Fruit fly (Drosophila melanogaster) whole organism, embryonic: ENCODE data around the gene Sox21a.

Experiments
- ATbp ChIP-seq: fragments of 200-800 bp; sonication (Bioruptor generic); optimal IDR thresholded peaks from 2 replicates; lab custom pipeline; 2017; ENCODE audit warnings: missing biosample characterization, mild to moderate bottlenecking, missing genetic modification characterization, missing genetic modification reagents
- Abd-B ChIP-seq: fragments of 200-800 bp; sonication (Bioruptor generic); optimal IDR thresholded peaks from 2 replicates; lab custom pipeline; 2018; ENCODE audit warnings: missing biosample characterization, mild to moderate bottlenecking, missing genetic modification characterization, moderate library complexity
- Awh ChIP-seq: fragments of 200-800 bp; sonication (Bioruptor generic); IDR thresholded peaks from 2 replicates; pipeline ENCODE4, ENCODE4 v1.3.6; 2022; ENCODE audit warnings: missing biosample characterization, missing genetic modification characterization
- CG10321 ChIP-seq: fragments of 200-800 bp; sonication (Bioruptor generic); IDR thresholded peaks from 2 replicates; pipeline ENCODE4 v1.3.6; 2022; ENCODE audit warnings: missing biosample characterization, missing genetic modification characterization
- CG10366 ChIP-seq: fragments of 200-800 bp; sonication (Bioruptor generic); IDR thresholded peaks from 2 replicates; pipeline ENCODE4 v1.3.6; 2022; ENCODE audit warnings: missing biosample characterization, missing genetic modification characterization
- CG10543 ChIP-seq: fragments of 200-800 bp; sonication (Bioruptor generic); optimal IDR thresholded peaks from 3 replicates; lab custom pipeline; 2017; ENCODE audit warnings: missing biosample characterization, mild to moderate bottlenecking, missing genetic modification characterization, moderate library complexity
- CG12744 ChIP-seq: fragments of 200-800 bp; sonication (Bioruptor generic); optimal IDR thresholded peaks from 2 replicates; lab custom pipeline; 2016; ENCODE audit warnings: missing biosample characterization, missing genetic modification characterization
- CG12769 ChIP-seq: fragments of 200-800 bp; sonication (Bioruptor generic); optimal IDR thresholded peaks from 2 replicates; lab custom pipeline; 2019; ENCODE audit warnings: missing biosample characterization, mild to moderate bottlenecking, missing genetic modification characterization, moderate library complexity
- CG14965 ChIP-seq: fragments of 200-800 bp; sonication (Bioruptor generic); optimal IDR thresholded peaks from 2 replicates; lab custom pipeline; 2016; ENCODE audit warnings: missing biosample characterization, missing genetic modification characterization, borderline replicate concordance
- CG15269 ChIP-seq: fragments of 200-800 bp; sonication (Bioruptor generic); optimal IDR thresholded peaks from 2 replicates; lab custom pipeline; 2018; ENCODE audit warnings: missing biosample characterization, mild to moderate bottlenecking, missing genetic modification characterization, moderate library complexity
- CG15479 ChIP-seq: fragments of 200-800 bp; sonication (Bioruptor generic); optimal IDR thresholded peaks from 3 replicates; lab custom pipeline; 2019; ENCODE audit warnings: missing biosample characterization, mild to moderate bottlenecking, missing genetic modification characterization, moderate library complexity
- CG16815 ChIP-seq: fragments of 200-800 bp; sonication (Bioruptor generic); optimal IDR thresholded peaks from 3 replicates; lab custom pipeline; 2017; ENCODE audit warnings: missing biosample characterization, mild to moderate bottlenecking, missing genetic modification characterization
- CG1832 ChIP-seq: fragments of 200-800 bp; sonication (Bioruptor generic); optimal IDR thresholded peaks from 2 replicates; lab custom pipeline; 2017; ENCODE audit warnings: missing biosample characterization, mild to moderate bottlenecking, missing genetic modification characterization, inconsistent platforms
- CG5953 ChIP-seq: fragments of 200-800 bp; sonication (Bioruptor generic); IDR thresholded peaks from 2 replicates; pipeline ENCODE4 v1.3.6; 2022; ENCODE audit warnings: missing biosample characterization, missing genetic modification characterization
- CG7987 ChIP-seq: fragments of 200-800 bp; sonication (Bioruptor generic); optimal IDR thresholded peaks from 2 replicates; lab custom pipeline; 2018; ENCODE audit warnings: missing biosample characterization, mild to moderate bottlenecking, missing genetic modification characterization, moderate library complexity
- CG9215 ChIP-seq: fragments of 200-800 bp; sonication (Bioruptor generic); IDR thresholded peaks from 2 replicates; pipeline ENCODE4 v1.3.6; 2022; ENCODE audit warnings: missing biosample characterization, missing genetic modification characterization
- Dad ChIP-seq: fragments of 200-800 bp; sonication (Bioruptor generic); optimal IDR thresholded peaks from 3 replicates; lab custom pipeline; 2016; ENCODE audit warnings: missing biosample characterization, missing genetic modification characterization
- Dbx ChIP-seq: fragments of 200-800 bp; sonication (Bioruptor generic); IDR thresholded peaks from 3 replicates; pipeline ENCODE4 v1.3.6; 2022; ENCODE audit warnings: missing biosample characterization, missing genetic modification characterization
- Dll ChIP-seq: fragments of 200-800 bp; sonication (Bioruptor generic); IDR thresholded peaks from 4 replicates; pipeline ENCODE4 v1.3.6; 2022; ENCODE audit warnings: missing biosample characterization, missing genetic modification characterization; ENCODE audit not compliant: partially characterized antibody
- Dref ChIP-seq: fragments of 200-800 bp; sonication (Bioruptor generic); IDR thresholded peaks from 2 replicates; pipeline ENCODE4 v1.3.6; 2022; ENCODE audit warnings: missing biosample characterization, missing genetic modification characterization
- Fer1 ChIP-seq: fragments of 200-800 bp; sonication (Bioruptor generic); optimal IDR thresholded peaks from 2 replicates; lab custom pipeline; 2017; ENCODE audit warnings: missing biosample characterization, mild to moderate bottlenecking, missing genetic modification characterization
- MBD-R2 ChIP-seq: fragments of 200-800 bp; sonication (Bioruptor generic); IDR thresholded peaks from 2 replicates; pipeline ENCODE4 v1.3.6; 2022; ENCODE audit warnings: missing biosample characterization, missing genetic modification characterization
- Nf-YC ChIP-seq: fragments of 200-800 bp; optimal IDR thresholded peaks from 3 replicates; lab custom pipeline; 2019; ENCODE audit warnings: missing biosample characterization, mild to moderate bottlenecking, missing genetic modification characterization, moderate library complexity
- Opbp ChIP-seq: fragments of 200-800 bp; sonication (Bioruptor generic); IDR thresholded peaks from 3 replicates; pipeline ENCODE4 v1.3.6; 2022; ENCODE audit warnings: missing biosample characterization, missing genetic modification characterization; ENCODE audit not compliant: partially characterized antibody
- Trl ChIP-seq, 3 experiments: fragments of >200 bp in 2 of 3; fragments of 200-800 bp in 1 of 3; sonication (Bioruptor generic) in 1 of 3; optimal IDR thresholded peaks; 2 replicates in 1 of 3; 3 replicates in 2 of 3; lab custom pipeline; 2016 to 2017; ENCODE audit warnings: missing biosample characterization in 1 of 3, missing genetic modification characterization in 1 of 3
- Vsx1 ChIP-seq: fragments of 200-800 bp; sonication (Bioruptor generic); optimal IDR thresholded peaks from 2 replicates; lab custom pipeline; 2017; ENCODE audit warnings: missing biosample characterization, mild to moderate bottlenecking, missing genetic modification characterization, missing genetic modification reagents
- ase ChIP-seq: fragments of 200-800 bp; sonication (Bioruptor generic); IDR thresholded peaks from 3 replicates; pipeline ENCODE4 v1.3.6; 2022; ENCODE audit warnings: missing biosample characterization, missing genetic modification characterization
- bcd ChIP-seq: fragments of 200-800 bp; sonication (Bioruptor generic); optimal IDR thresholded peaks from 2 replicates; lab custom pipeline; 2017; ENCODE audit warnings: missing biosample characterization, mild to moderate bottlenecking, missing genetic modification characterization
- btn ChIP-seq: fragments of 200-800 bp; sonication (Bioruptor generic); optimal IDR thresholded peaks from 2 replicates; lab custom pipeline; 2016; ENCODE audit warnings: missing biosample characterization, missing genetic modification characterization
- crol ChIP-seq: fragments of 200-800 bp; sonication (Bioruptor generic); IDR thresholded peaks from 2 replicates; pipeline ENCODE4 v1.3.6; 2022; ENCODE audit warnings: missing biosample characterization, missing genetic modification characterization
- dmrt11E ChIP-seq: fragments of 200-800 bp; sonication (Bioruptor generic); optimal IDR thresholded peaks from 3 replicates; lab custom pipeline; 2018; ENCODE audit warnings: missing biosample characterization, mild to moderate bottlenecking, missing genetic modification characterization, moderate library complexity
- ftz-f1 ChIP-seq: fragments of 200-800 bp; sonication (Bioruptor generic); optimal IDR thresholded peaks from 2 replicates; lab custom pipeline; 2016; ENCODE audit warnings: missing biosample characterization, missing genetic modification characterization
- gro ChIP-seq: fragments of 200-800 bp; sonication (Bioruptor generic); optimal IDR thresholded peaks from 2 replicates; lab custom pipeline; 2016; ENCODE audit warnings: missing biosample characterization, missing genetic modification characterization
- lab ChIP-seq: fragments of 200-800 bp; sonication (Bioruptor generic); optimal IDR thresholded peaks from 3 replicates; lab custom pipeline; 2017; ENCODE audit warnings: missing biosample characterization, missing genetic modification characterization, mild to moderate bottlenecking, moderate library complexity, missing genetic modification reagents
- lbe ChIP-seq: fragments of 200-800 bp; sonication (Bioruptor generic); optimal IDR thresholded peaks from 2 replicates; lab custom pipeline; 2016; ENCODE audit warnings: missing biosample characterization, mild to moderate bottlenecking, missing genetic modification characterization
- mirr ChIP-seq: fragments of 200-800 bp; sonication (Bioruptor generic); optimal IDR thresholded peaks from 3 replicates; lab custom pipeline; 2018; ENCODE audit warnings: missing biosample characterization, mild to moderate bottlenecking, missing genetic modification characterization
- nerfin-1 ChIP-seq: fragments of 200-800 bp; sonication (Bioruptor generic); optimal IDR thresholded peaks from 3 replicates; lab custom pipeline; 2019; ENCODE audit warnings: missing biosample characterization, mild to moderate bottlenecking, missing genetic modification characterization, moderate library complexity
- otp ChIP-seq: fragments of 200-800 bp; sonication (Bioruptor generic); IDR thresholded peaks from 3 replicates; pipeline ENCODE4, ENCODE4 v1.3.6; 2022; ENCODE audit warnings: missing biosample characterization, missing genetic modification characterization
- pb ChIP-seq: fragments of 200-800 bp; sonication (Bioruptor generic); optimal IDR thresholded peaks from 3 replicates; lab custom pipeline; 2016; ENCODE audit warnings: missing biosample characterization, missing genetic modification characterization
- salm ChIP-seq: fragments of 200-800 bp; sonication (Bioruptor generic); optimal IDR thresholded peaks from 2 replicates; lab custom pipeline; 2018; ENCODE audit warnings: missing biosample characterization, mild to moderate bottlenecking, missing genetic modification characterization
- sd ChIP-seq: fragments of 200-800 bp; sonication (Bioruptor generic); optimal IDR thresholded peaks from 3 replicates; lab custom pipeline; 2018; ENCODE audit warnings: missing biosample characterization, mild to moderate bottlenecking, missing genetic modification characterization, moderate library complexity
- sima ChIP-seq: fragments of 200-800 bp; sonication (Bioruptor generic); optimal IDR thresholded peaks from 2 replicates; lab custom pipeline; 2016; ENCODE audit warnings: missing biosample characterization, missing genetic modification characterization
- sug ChIP-seq: fragments of 200-800 bp; optimal IDR thresholded peaks from 2 replicates; lab custom pipeline; 2019; ENCODE audit warnings: missing biosample characterization, mild to moderate bottlenecking, missing genetic modification characterization, moderate library complexity
- tup ChIP-seq: fragments of 200-800 bp; sonication (Bioruptor generic); optimal IDR thresholded peaks from 2 replicates; lab custom pipeline; 2016; ENCODE audit warnings: missing biosample characterization, mild to moderate bottlenecking, missing genetic modification characterization, moderate library complexity
- twi ChIP-seq: fragments of 200-800 bp; optimal IDR thresholded peaks from 2 replicates; lab custom pipeline; 2019; ENCODE audit warnings: missing biosample characterization, mild to moderate bottlenecking, missing genetic modification characterization, moderate library complexity
- vvl ChIP-seq: fragments of 200-800 bp; sonication (Bioruptor generic); IDR thresholded peaks from 2 replicates; pipeline ENCODE4 v1.3.6; 2022; ENCODE audit warnings: missing biosample characterization, missing genetic modification characterization

Sox21a gene

DNA sequence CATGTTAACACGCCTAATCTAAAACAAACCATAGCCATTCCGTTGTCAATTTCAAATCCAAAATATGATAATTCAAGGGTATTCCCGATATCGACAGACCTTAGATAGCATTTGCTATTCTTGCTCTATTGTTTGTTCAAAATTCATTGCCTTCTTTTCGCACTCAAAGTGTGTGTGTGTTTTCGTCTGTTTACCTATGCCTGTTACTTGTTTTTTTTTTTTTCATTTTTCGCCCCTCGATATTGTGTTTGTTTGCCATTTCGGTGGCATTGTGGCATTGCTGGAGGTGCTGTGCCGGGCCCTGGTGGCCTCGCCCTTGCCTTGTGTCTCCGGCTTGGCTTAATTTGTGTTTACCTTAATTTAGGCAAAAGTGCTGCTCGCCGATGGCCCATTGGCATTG, 51.1 kb downstream of the Sox21a start (continued):
- TF ChIP-seq Dbx (GFP tag; lab: Robert Waterston, UW) (peak; percentile 33; the same call in 1 of the 3 replicates), salm (tag; lab: Kevin White, UChicago) (no peak), lab (GFP tag; lab: Kevin White, UChicago) (peak; percentile 39)

DNA sequence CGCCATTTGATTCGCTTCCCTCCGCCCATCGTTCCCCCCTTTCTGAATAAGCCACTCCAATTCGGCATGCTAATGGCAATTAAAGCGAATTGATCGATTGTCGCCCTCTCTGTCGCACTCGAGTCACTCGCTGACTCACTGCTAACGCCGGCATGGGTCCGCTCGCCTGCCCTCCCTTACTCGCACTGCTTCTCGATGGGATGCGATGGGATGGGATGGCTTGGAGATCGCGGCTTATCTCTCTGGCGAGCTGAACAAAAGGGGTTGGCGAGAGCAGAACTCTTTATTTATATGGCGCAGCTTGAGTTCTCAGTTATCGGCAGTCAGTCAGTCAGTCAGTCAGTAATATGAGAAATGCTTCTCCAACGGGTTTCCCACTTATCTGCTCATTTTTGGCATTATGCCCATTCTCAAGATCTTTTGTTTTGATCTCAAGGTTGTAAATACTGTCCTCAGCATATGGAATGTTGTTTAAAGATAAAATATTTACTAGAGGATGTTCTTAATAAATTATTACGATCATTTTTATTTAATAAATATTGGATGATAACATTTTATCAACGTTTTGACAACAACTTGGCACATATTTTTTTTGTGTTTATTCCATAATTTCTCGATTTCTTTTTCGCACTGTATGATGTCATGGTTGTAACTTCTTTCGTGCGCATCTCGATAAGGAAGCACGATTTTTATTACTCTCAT, 52.0 kb downstream of the Sox21a start:
- TF ChIP-seq tup (GFP tag; lab: Kevin White, UChicago) (peak; percentile 16), Awh (GFP tag; lab: Robert Waterston, UW) (peak; percentile 67; the same call in 1 of the 2 replicates), pb (GFP tag; lab: Kevin White, UChicago) (no peak), CG15269 (tag; lab: Kevin White, UChicago) (no peak), CG5953 (GFP tag; lab: Robert Waterston, UW) (0 out of 2 replicates have a peak, but pooled peaks have one; percentile 23), CG1832 (peak; percentile 85), CG10366 (GFP tag; lab: Robert Waterston, UW) (no peak), Trl (optimal IDR thresholded peaks at IDR 0.05; lab: Kevin White, UChicago) (peak in 1 of 2 experiments; percentile 1), Trl (GFP tag; optimal IDR thresholded peaks at IDR 0.05; lab: Kevin White, UChicago) (no peak), Abd-B (peak; percentile 25), CG16815 (GFP tag; lab: Kevin White, UChicago) (no peak), ATbp (GFP tag; lab: Kevin White, UChicago) (no peak), Dad (GFP tag; lab: Kevin White, UChicago) (no peak), sug (tag; lab: Kevin White, UChicago) (peak; percentile 50), CG7987 (peak; percentile 57), Fer1 (GFP tag; lab: Kevin White, UChicago) (no peak), sima (GFP tag; lab: Kevin White, UChicago) (no peak), otp (GFP tag; lab: Robert Waterston, UW) (0 out of 3 replicates have a peak, but pooled peaks have one; percentile 24), vvl (GFP tag; lab: Robert Waterston, UW) (peak; percentile 62), Dref (GFP tag; lab: Robert Waterston, UW) (no peak), CG12744 (no peak), dmrt11E (no peak), lbe (GFP tag; lab: Kevin White, UChicago) (peak; percentile 2), nerfin-1 (tag; lab: Kevin White, UChicago) (no peak), gro (GFP tag; lab: Kevin White, UChicago) (peak; percentile 22), btn (GFP tag; lab: Kevin White, UChicago) (no peak), CG9215 (GFP tag; lab: Robert Waterston, UW) (no peak), Opbp (0 out of 3 replicates have a peak, but pooled peaks have one; percentile 21), MBD-R2 (GFP tag; lab: Robert Waterston, UW) (no peak), mirr (GFP tag; lab: Kevin White, UChicago) (peak; percentile 13), Nf-YC (peak; percentile 33), Dll (GFP tag; lab: Robert Waterston, UW) (peak; percentile 19; the same call in 1 of the 4 replicates), CG14965 (no peak), CG15479 (peak; percentile 70), Vsx1 (GFP tag; lab: Kevin White, UChicago) (peak; percentile 3), bcd (GFP tag; lab: Kevin White, UChicago) (no peak), sd (tag; lab: Kevin White, UChicago) (peak; percentile 36), twi (tag; lab: Kevin White, UChicago) (no peak), CG12769 (tag; lab: Kevin White, UChicago) (peak; percentile 69), CG10321 (GFP tag; lab: Robert Waterston, UW) (0 out of 2 replicates have a peak, but pooled peaks have one; percentile 26), ftz-f1 (GFP tag; lab: Kevin White, UChicago) (peak; percentile 70), crol (GFP tag; lab: Robert Waterston, UW) (peak; percentile 88), ase (GFP tag; lab: Robert Waterston, UW) (no peak), CG10543 (peak; percentile 80)
